Fruit fly (Drosophila melanogaster) whole organism, embryonic: Measurements from ENCODE around the gene RanGAP.

ENCODE experiments used
- CG16815 ChIP-seq: fragments of 200-800 bp; sonication (Bioruptor generic); optimal IDR thresholded peaks from 3 replicates; lab custom pipeline; 2017; ENCODE audit warnings: missing biosample characterization, mild to moderate bottlenecking, missing genetic modification characterization
- CG2875 ChIP-seq: fragments of 200-800 bp; sonication (Bioruptor generic); optimal IDR thresholded peaks from 2 replicates; lab custom pipeline; 2017; ENCODE audit warnings: missing biosample characterization, mild to moderate bottlenecking, missing genetic modification characterization, missing genetic modification reagents
- CG4617 ChIP-seq: fragments of 200-800 bp; sonication (Bioruptor generic); optimal IDR thresholded peaks from 3 replicates; lab custom pipeline; 2016; ENCODE audit warnings: missing biosample characterization, missing genetic modification characterization, borderline replicate concordance
- Nf-YB ChIP-seq: fragments of 200-800 bp; sonication (Bioruptor generic); optimal IDR thresholded peaks from 3 replicates; lab custom pipeline; 2019; ENCODE audit warnings: missing biosample characterization, mild to moderate bottlenecking, missing genetic modification characterization, moderate library complexity
- Pdp1 ChIP-seq, 2 experiments: fragments of 200-800 bp; sonication (Bioruptor generic); optimal IDR thresholded peaks; 3 replicates each; lab custom pipeline; 2016; ENCODE audit warnings: missing biosample characterization in 2 of 2, missing genetic modification characterization in 2 of 2, mild to moderate bottlenecking in 1 of 2, moderate library complexity in 1 of 2
- Ravus ChIP-seq: fragments of 200-800 bp; sonication (Bioruptor generic); IDR thresholded peaks from 2 replicates; pipeline ENCODE4 v1.3.6; 2022; ENCODE audit warnings: missing biosample characterization, missing genetic modification characterization
- ap ChIP-seq: fragments of 200-800 bp; sonication (Bioruptor generic); IDR thresholded peaks from 2 replicates; pipeline ENCODE4 v1.3.6; 2022; ENCODE audit warnings: missing biosample characterization, missing genetic modification characterization
- ash1 ChIP-seq: fragments of 200-800 bp; sonication (Bioruptor generic); optimal IDR thresholded peaks from 2 replicates; lab custom pipeline; 2018; ENCODE audit warnings: missing biosample characterization, mild to moderate bottlenecking, missing genetic modification characterization
- grau ChIP-seq: fragments of 200-800 bp; optimal IDR thresholded peaks from 3 replicates; lab custom pipeline; 2019; ENCODE audit warnings: missing biosample characterization, mild to moderate bottlenecking, missing genetic modification characterization, moderate library complexity
- ssp ChIP-seq: fragments of 200-800 bp; sonication (Bioruptor generic); IDR thresholded peaks from 2 replicates; pipeline ENCODE4 v1.3.6; 2022; ENCODE audit warnings: missing biosample characterization, missing genetic modification characterization

dm6 chr2L:19441339-19441738 lies 420 bp upstream of the RanGAP start:
- no peak for TF ChIP-seq CG4617 (GFP tag; lab: Kevin White, UChicago)
- no peak for TF ChIP-seq CG16815 (GFP tag; lab: Kevin White, UChicago)
- no peak for TF ChIP-seq ash1 (GFP tag; lab: Kevin White, UChicago)
- TF ChIP-seq CG2875 (GFP tag; lab: Kevin White, UChicago): no peak
- no peak for TF ChIP-seq ap (GFP tag; lab: Robert Waterston, UW)
- TF ChIP-seq Nf-YB (GFP tag; lab: Kevin White, UChicago): no peak
- TF ChIP-seq grau (tag; lab: Kevin White, UChicago): no peak
- TF ChIP-seq Pdp1 (GFP tag; optimal IDR thresholded peaks at IDR 0.05; lab: Kevin White, UChicago): no peak
- TF ChIP-seq ssp: no peak
- no peak for TF ChIP-seq Ravus
